Fruit fly (Drosophila melanogaster): ENCODE measurements around the gene CG13877.

Gene CG13877

DNA sequence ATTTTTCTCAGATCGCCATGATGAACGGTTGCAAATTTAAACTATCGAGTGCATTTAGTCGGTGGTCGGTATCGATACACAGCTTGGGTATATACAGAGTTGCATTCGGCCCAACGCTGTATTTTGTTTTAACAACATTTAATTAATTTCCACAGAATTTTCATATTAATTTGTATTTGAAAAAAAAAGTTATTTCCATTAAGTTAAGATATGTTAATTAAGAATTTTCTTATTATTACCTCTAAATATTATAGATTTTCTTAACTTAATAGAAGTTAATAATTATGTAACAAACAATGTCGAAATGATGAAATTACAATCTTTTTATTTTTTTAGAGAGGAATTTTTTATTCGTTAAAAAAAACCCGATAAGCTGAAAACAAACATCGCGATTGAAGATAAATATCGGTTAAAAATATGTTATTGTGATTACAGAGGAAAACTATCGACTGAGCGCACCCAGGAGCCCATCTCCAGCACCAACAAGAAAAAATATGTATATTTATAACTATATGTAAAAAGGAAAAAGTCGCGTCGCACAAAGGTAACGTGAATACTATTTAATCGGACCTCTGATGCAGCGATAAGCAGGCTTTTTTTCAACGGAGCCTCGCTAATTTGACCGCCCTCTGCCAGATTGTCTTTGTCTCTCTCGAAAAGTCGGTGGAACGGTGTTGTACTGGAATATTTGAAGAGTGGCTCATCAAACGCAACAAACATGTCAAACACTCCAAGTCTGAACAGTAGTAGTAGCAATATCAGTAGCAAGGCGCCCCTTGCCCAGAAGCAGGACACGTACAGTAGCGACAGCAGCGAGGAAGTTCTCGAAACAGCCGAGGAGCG lies 17.9 kb upstream of the CG13877 start, which contains the start of the genes rno and mri (continued):
- TF ChIP-seq CG33557 (GFP tag; optimal IDR thresholded peaks at IDR 0.05) (peak; percentile 61), scrt (GFP tag; optimal IDR thresholded peaks at IDR 0.05) (no peak), az2 (GFP tag; optimal IDR thresholded peaks at IDR 0.05) (peak; percentile 73), Kr (GFP tag; optimal IDR thresholded peaks at IDR 0.05) (no peak), Optix (GFP tag; IDR thresholded peaks at IDR 0.05) (peak; percentile 30; the same call in 1 of the 3 replicates), kah (GFP tag; optimal IDR thresholded peaks at IDR 0.05) (no peak), CG11085 (GFP tag; IDR thresholded peaks at IDR 0.05) (peak; percentile 63; the same call in 1 of the 2 replicates), GATAe (GFP tag; conservative IDR thresholded peaks at IDR 0.05) (no peak), Spps (tag; optimal IDR thresholded peaks at IDR 0.05) (peak; percentile 15), Ravus (GFP tag; IDR thresholded peaks at IDR 0.05) (peak; percentile 28), lbe (GFP tag; optimal IDR thresholded peaks at IDR 0.05) (peak; percentile 59), CG3407 (GFP tag; optimal IDR thresholded peaks at IDR 0.05) (no peak), CG3838 (GFP tag; optimal IDR thresholded peaks at IDR 0.05) (no peak), Awh (GFP tag; IDR thresholded peaks at IDR 0.05) (peak; percentile 75), bcd (GFP tag; optimal IDR thresholded peaks at IDR 0.05) (peak; percentile 64), ash1 (GFP tag; optimal IDR thresholded peaks at IDR 0.05) (no peak), Lhr (GFP tag; optimal IDR thresholded peaks at IDR 0.05) (peak; percentile 66), Dip3 (GFP tag; optimal IDR thresholded peaks at IDR 0.05) (no peak), sc (optimal IDR thresholded peaks at IDR 0.05) (no peak), sc (GFP tag; optimal IDR thresholded peaks at IDR 0.05) (peak; percentile 13), toy (GFP tag; IDR thresholded peaks at IDR 0.05) (no peak), gsb (GFP tag; IDR thresholded peaks at IDR 0.05) (no peak), CG7745 (tag; optimal IDR thresholded peaks at IDR 0.05) (no peak), corto (GFP tag; optimal IDR thresholded peaks at IDR 0.05) (no peak), Fer2 (tag; optimal IDR thresholded peaks at IDR 0.05) (peak; percentile 50), CG3163 (GFP tag; optimal IDR thresholded peaks at IDR 0.05) (no peak), ci (GFP tag; IDR thresholded peaks at IDR 0.05) (peak; percentile 61; the same call in 2 of the 3 replicates), CG11560 (tag; IDR thresholded peaks at IDR 0.05) (peak; percentile 97), sna (GFP tag; IDR thresholded peaks at IDR 0.05; ENCODE audit: partially characterized antibody) (peak; percentile 93), fd64A (GFP tag; optimal IDR thresholded peaks at IDR 0.05) (no peak), oc (tag; optimal IDR thresholded peaks at IDR 0.05) (no peak), D19B (GFP tag; optimal IDR thresholded peaks at IDR 0.05) (no peak), mirr (GFP tag; optimal IDR thresholded peaks at IDR 0.05) (no peak), CG5180 (GFP tag; optimal IDR thresholded peaks at IDR 0.05) (peak; percentile 53), CG14965 (GFP tag; optimal IDR thresholded peaks at IDR 0.05; ENCODE audit: borderline replicate concordance) (no peak), tap (tag; optimal IDR thresholded peaks at IDR 0.05) (no peak), CG15269 (tag; optimal IDR thresholded peaks at IDR 0.05) (peak; percentile 79), nom (GFP tag; optimal IDR thresholded peaks at IDR 0.05) (no peak), crp (GFP tag; optimal IDR thresholded peaks at IDR 0.05) (peak in 1 of 2 experiments; percentile 11), croc (GFP tag; conservative IDR thresholded peaks at IDR 0.05) (peak; percentile 19; the same call in 1 of the 3 replicates), Dp (GFP tag; optimal IDR thresholded peaks at IDR 0.05) (no peak), exex (tag; optimal IDR thresholded peaks at IDR 0.05) (no peak), Ets97D (GFP tag; optimal IDR thresholded peaks at IDR 0.05) (peak; percentile 71), CG3726 (GFP tag; IDR thresholded peaks at IDR 0.05) (no peak), Hand (GFP tag; optimal IDR thresholded peaks at IDR 0.05) (no peak), CG8765 (GFP tag; IDR thresholded peaks at IDR 0.05) (peak; percentile 37), chn (GFP tag; optimal IDR thresholded peaks at IDR 0.05) (no peak), CG10431 (GFP tag; optimal IDR thresholded peaks at IDR 0.05) (no peak), CG34376 (GFP tag; optimal IDR thresholded peaks at IDR 0.05) (peak; percentile 22)
